Fruit fly (Drosophila melanogaster): Measurements from ENCODE around the gene CG34248.

- no peak for TF ChIP-seq CG8478 (optimal IDR thresholded peaks at IDR 0.05)
- TF ChIP-seq CTCF (optimal IDR thresholded peaks at IDR 0.05): no peak
Observed at dm6 chr3L:16285346-16285911, 14.7 kb upstream of the CG34248 start, which contains the start of gene CG13047.

Data from S2 (cell line).